Fruit fly (Drosophila melanogaster) whole organism, embryonic: ENCODE results near the gene CG46439.
A peak's percentile ranks its signal among the peaks of the same experiment; 100 is the strongest.

ENCODE experiments used
- CG10959 ChIP-seq: fragments of 200-800 bp; sonication (Bioruptor generic); IDR thresholded peaks from 2 replicates; pipeline ENCODE4 v1.3.6; 2022; ENCODE audit warnings: missing biosample characterization, missing genetic modification characterization
- CG10979 ChIP-seq: fragments of 200-800 bp; sonication (Bioruptor generic); optimal IDR thresholded peaks from 2 replicates; lab custom pipeline; 2018; ENCODE audit warnings: missing biosample characterization, mild to moderate bottlenecking, missing genetic modification characterization, moderate library complexity
- CG11247 ChIP-seq: fragments of 200-800 bp; sonication (Bioruptor generic); IDR thresholded peaks from 2 replicates; pipeline ENCODE4 v1.3.6; 2022; ENCODE audit warnings: missing biosample characterization, missing genetic modification characterization
- CG12769 ChIP-seq: fragments of 200-800 bp; sonication (Bioruptor generic); optimal IDR thresholded peaks from 2 replicates; lab custom pipeline; 2019; ENCODE audit warnings: missing biosample characterization, mild to moderate bottlenecking, missing genetic modification characterization, moderate library complexity
- CG14050 ChIP-seq: fragments of 200-800 bp; sonication (Bioruptor generic); IDR thresholded peaks from 3 replicates; pipeline ENCODE4 v1.3.6; 2022; ENCODE audit warnings: missing biosample characterization, missing genetic modification characterization
- CG15011 ChIP-seq: fragments of 200-800 bp; sonication (Bioruptor generic); optimal IDR thresholded peaks from 3 replicates; lab custom pipeline; 2018; ENCODE audit warnings: missing biosample characterization, mild to moderate bottlenecking, missing genetic modification characterization
- CG15514 ChIP-seq: fragments of 200-800 bp; sonication (Bioruptor generic); optimal IDR thresholded peaks from 3 replicates; lab custom pipeline; 2017; ENCODE audit warnings: missing biosample characterization, missing genetic modification characterization, mild to moderate bottlenecking, moderate library complexity, missing genetic modification reagents
- CG1647 ChIP-seq: fragments of 200-800 bp; sonication (Bioruptor generic); optimal IDR thresholded peaks from 3 replicates; lab custom pipeline; 2016; ENCODE audit warnings: missing biosample characterization, missing genetic modification characterization
- CG17802 ChIP-seq: fragments of 200-800 bp; sonication (Bioruptor generic); optimal IDR thresholded peaks from 2 replicates; lab custom pipeline; 2018; ENCODE audit warnings: missing biosample characterization, mild to moderate bottlenecking, missing genetic modification characterization, moderate library complexity
- CG18764 ChIP-seq: fragments of 200-800 bp; sonication (Bioruptor generic); optimal IDR thresholded peaks from 3 replicates; lab custom pipeline; 2016; ENCODE audit warnings: missing biosample characterization, missing genetic modification characterization
- CG30403 ChIP-seq: fragments of 200-800 bp; sonication (Bioruptor generic); optimal IDR thresholded peaks from 3 replicates; lab custom pipeline; 2016; ENCODE audit warnings: missing biosample characterization, missing genetic modification characterization
- CG31365 ChIP-seq: fragments of 200-800 bp; sonication (Bioruptor generic); optimal IDR thresholded peaks from 2 replicates; lab custom pipeline; 2018; ENCODE audit warnings: missing biosample characterization, mild to moderate bottlenecking, missing genetic modification characterization
- CG33213 ChIP-seq: fragments of 200-800 bp; sonication (Bioruptor generic); optimal IDR thresholded peaks from 3 replicates; lab custom pipeline; 2016; ENCODE audit warnings: missing biosample characterization, missing genetic modification characterization
- CG4617 ChIP-seq: fragments of 200-800 bp; sonication (Bioruptor generic); optimal IDR thresholded peaks from 3 replicates; lab custom pipeline; 2016; ENCODE audit warnings: missing biosample characterization, missing genetic modification characterization, borderline replicate concordance
- CG7786 ChIP-seq: fragments of 200-800 bp; sonication (Bioruptor generic); optimal IDR thresholded peaks from 2 replicates; lab custom pipeline; 2016; ENCODE audit warnings: missing biosample characterization, missing genetic modification characterization
- CG8944 ChIP-seq: fragments of 200-800 bp; sonication (Bioruptor generic); optimal IDR thresholded peaks from 3 replicates; lab custom pipeline; 2016; ENCODE audit warnings: missing biosample characterization, missing genetic modification characterization
- Camta ChIP-seq: fragments of 200-800 bp; sonication (Bioruptor generic); optimal IDR thresholded peaks from 2 replicates; lab custom pipeline; 2016; ENCODE audit warnings: missing biosample characterization, missing genetic modification characterization
- CrebB ChIP-seq: fragments of 200-800 bp; sonication (Bioruptor generic); optimal IDR thresholded peaks from 3 replicates; lab custom pipeline; 2018; ENCODE audit warnings: missing biosample characterization, mild to moderate bottlenecking, missing genetic modification characterization
- Dp ChIP-seq: fragments of 200-800 bp; sonication (Bioruptor generic); optimal IDR thresholded peaks from 2 replicates; lab custom pipeline; 2018; ENCODE audit warnings: missing biosample characterization, mild to moderate bottlenecking, missing genetic modification characterization, moderate library complexity
- Ets65A ChIP-seq: fragments of 200-800 bp; sonication (Bioruptor generic); peaks from one replicate; lab custom pipeline; 2016; ENCODE audit warnings: missing biosample characterization, missing genetic modification characterization
- HHEX ChIP-seq: fragments of 200-800 bp; sonication (Bioruptor generic); optimal IDR thresholded peaks from 3 replicates; lab custom pipeline; 2017; ENCODE audit warnings: missing biosample characterization, mild to moderate bottlenecking, missing genetic modification characterization, missing genetic modification reagents
- HmgZ ChIP-seq: fragments of 200-800 bp; sonication (Bioruptor generic); optimal IDR thresholded peaks from 2 replicates; lab custom pipeline; 2018; ENCODE audit warnings: missing biosample characterization, mild to moderate bottlenecking, missing genetic modification characterization
- Lhr ChIP-seq: fragments of 200-800 bp; sonication (Bioruptor generic); optimal IDR thresholded peaks from 3 replicates; lab custom pipeline; 2017; ENCODE audit warnings: mild to moderate bottlenecking, missing biosample characterization, missing genetic modification reagents, missing genetic modification characterization
- Lpt ChIP-seq: fragments of >200 bp; optimal IDR thresholded peaks from 2 replicates; lab custom pipeline; 2018; ENCODE audit warnings: missing biosample characterization, missing genetic modification characterization
- MESR4 ChIP-seq: fragments of 200-800 bp; sonication (Bioruptor generic); optimal IDR thresholded peaks from 2 replicates; lab custom pipeline; 2018; ENCODE audit warnings: missing biosample characterization, mild to moderate bottlenecking, missing genetic modification characterization, moderate library complexity
- Pdp1 ChIP-seq, 2 experiments: fragments of 200-800 bp; sonication (Bioruptor generic); optimal IDR thresholded peaks; 3 replicates each; lab custom pipeline; 2016; ENCODE audit warnings: missing biosample characterization in 2 of 2, missing genetic modification characterization in 2 of 2, mild to moderate bottlenecking in 1 of 2, moderate library complexity in 1 of 2
- Sox102F ChIP-seq: fragments of 200-800 bp; sonication (Bioruptor generic); optimal IDR thresholded peaks from 2 replicates; lab custom pipeline; 2018; ENCODE audit warnings: missing biosample characterization, mild to moderate bottlenecking, missing genetic modification characterization, moderate library complexity
- Xbp1 ChIP-seq: fragments of 200-800 bp; sonication (Bioruptor generic); optimal IDR thresholded peaks from 3 replicates; lab custom pipeline; 2016; ENCODE audit warnings: missing biosample characterization, mild to moderate bottlenecking, missing genetic modification characterization
- YL-1 ChIP-seq: fragments of 200-800 bp; sonication (Bioruptor generic); optimal IDR thresholded peaks from 3 replicates; lab custom pipeline; 2017; ENCODE audit warnings: missing biosample characterization, mild to moderate bottlenecking, missing genetic modification characterization
- chn ChIP-seq: fragments of 200-800 bp; sonication (Bioruptor generic); optimal IDR thresholded peaks from 2 replicates; lab custom pipeline; 2016; ENCODE audit warnings: missing biosample characterization, missing genetic modification characterization
- dmrt99B ChIP-seq: fragments of 200-800 bp; sonication (Bioruptor generic); optimal IDR thresholded peaks from 2 replicates; lab custom pipeline; 2018; ENCODE audit warnings: missing biosample characterization, mild to moderate bottlenecking, missing genetic modification characterization, moderate library complexity
- ems ChIP-seq: fragments of 200-800 bp; sonication (Bioruptor generic); optimal IDR thresholded peaks from 3 replicates; lab custom pipeline; 2016; ENCODE audit warnings: missing biosample characterization, missing genetic modification characterization
- ftz-f1 ChIP-seq: fragments of 200-800 bp; sonication (Bioruptor generic); optimal IDR thresholded peaks from 2 replicates; lab custom pipeline; 2016; ENCODE audit warnings: missing biosample characterization, missing genetic modification characterization
- fu2 ChIP-seq: fragments of 200-800 bp; sonication (Bioruptor generic); optimal IDR thresholded peaks from 2 replicates; lab custom pipeline; 2016; ENCODE audit warnings: missing biosample characterization, missing genetic modification characterization
- hbn ChIP-seq: fragments of 200-800 bp; sonication (Bioruptor generic); IDR thresholded peaks from 2 replicates; pipeline ENCODE4 v1.3.6; 2022; ENCODE audit warnings: missing biosample characterization, missing genetic modification characterization; ENCODE audit not compliant: partially characterized antibody
- inv ChIP-seq: fragments of 200-800 bp; sonication (Bioruptor generic); IDR thresholded peaks from 2 replicates; pipeline ENCODE4 v1.3.6; 2022; ENCODE audit warnings: missing biosample characterization, missing genetic modification characterization; ENCODE audit not compliant: partially characterized antibody
- ken ChIP-seq: fragments of 200-800 bp; sonication (Bioruptor generic); IDR thresholded peaks from 3 replicates; pipeline ENCODE4 v1.3.6; 2022; ENCODE audit warnings: missing biosample characterization, missing genetic modification characterization
- mam ChIP-seq: fragments of 200-800 bp; sonication (Bioruptor generic); optimal IDR thresholded peaks from 3 replicates; lab custom pipeline; 2016; ENCODE audit warnings: missing biosample characterization, missing genetic modification characterization
- pzg ChIP-seq: fragments of 200-800 bp; sonication (Bioruptor generic); optimal IDR thresholded peaks from 3 replicates; lab custom pipeline; 2018; ENCODE audit warnings: missing biosample characterization, mild to moderate bottlenecking, missing genetic modification characterization, moderate library complexity
- sim ChIP-seq: fragments of 200-800 bp; sonication (Bioruptor generic); IDR thresholded peaks from 2 replicates; pipeline ENCODE4 v1.3.6; 2022; ENCODE audit warnings: missing biosample characterization, missing genetic modification characterization
- stwl ChIP-seq: fragments of 200-800 bp; sonication (Bioruptor generic); optimal IDR thresholded peaks from 3 replicates; lab custom pipeline; 2018; ENCODE audit warnings: missing biosample characterization, mild to moderate bottlenecking, missing genetic modification characterization, moderate library complexity
- vnd ChIP-seq: fragments of 200-800 bp; sonication (Bioruptor generic); IDR thresholded peaks from 3 replicates; pipeline ENCODE4 v1.3.6; 2022; ENCODE audit warnings: missing biosample characterization, missing genetic modification characterization; ENCODE audit not compliant: partially characterized antibody

The CG46439 gene

DNA sequence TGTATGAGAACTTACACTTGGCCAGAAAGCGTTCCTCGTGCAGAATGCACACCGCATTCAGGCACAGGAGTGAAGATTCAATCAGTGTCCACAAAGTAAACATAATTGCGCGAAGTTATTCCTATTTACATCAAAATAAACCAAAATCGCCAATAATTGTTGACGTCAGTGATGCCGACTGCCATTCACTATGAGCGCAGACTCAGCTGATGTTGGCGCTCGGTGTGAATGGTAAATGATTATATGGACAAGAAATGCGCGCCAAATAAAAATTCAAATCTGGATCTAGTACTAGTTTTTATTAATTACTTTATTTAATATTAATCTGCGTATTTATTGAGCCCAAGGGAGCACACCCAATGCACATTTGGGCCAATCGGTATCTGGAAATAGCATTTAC is 33.6 kb downstream of the CG46439 start, which contains the start of gene CG32069 (continued):
- TF ChIP-seq CG10979 (tag; lab: Kevin White, UChicago) (no peak), CG30403 (GFP tag; lab: Kevin White, UChicago) (no peak), CG4617 (GFP tag; lab: Kevin White, UChicago) (peak; percentile 5), sim (GFP tag; lab: Robert Waterston, UW) (no peak), inv (GFP tag; lab: Robert Waterston, UW) (no peak), Dp (peak; percentile 84), CG10959 (no peak), Lhr (GFP tag; lab: Kevin White, UChicago) (no peak), ken (GFP tag; lab: Robert Waterston, UW) (no peak), CG15514 (GFP tag; lab: Kevin White, UChicago) (peak; percentile 36), mam (GFP tag; lab: Kevin White, UChicago) (no peak), CG12769 (tag; lab: Kevin White, UChicago) (no peak), HHEX (no peak), dmrt99B (tag; lab: Kevin White, UChicago) (no peak), CG17802 (tag; lab: Kevin White, UChicago) (no peak), Camta (GFP tag; lab: Kevin White, UChicago) (no peak), Lpt (GFP tag; lab: Kevin White, UChicago) (no peak), chn (GFP tag; lab: Kevin White, UChicago) (no peak), CG11247 (GFP tag; lab: Robert Waterston, UW) (no peak), CG8944 (GFP tag; lab: Kevin White, UChicago) (no peak), Pdp1 (GFP tag; optimal IDR thresholded peaks at IDR 0.05; lab: Kevin White, UChicago) (peak in 1 of 2 experiments; percentile 75), CrebB (tag; lab: Kevin White, UChicago) (no peak), HmgZ (tag; lab: Kevin White, UChicago) (peak; percentile 0), Xbp1 (GFP tag; lab: Kevin White, UChicago) (peak; percentile 16), Sox102F (GFP tag; lab: Kevin White, UChicago) (no peak), CG14050 (GFP tag; lab: Robert Waterston, UW) (no peak), ftz-f1 (GFP tag; lab: Kevin White, UChicago) (no peak), fu2 (no peak), Ets65A (GFP tag; lab: Kevin White, UChicago) (no peak), stwl (tag; lab: Kevin White, UChicago) (peak; percentile 7), CG31365 (tag; lab: Kevin White, UChicago) (no peak), pzg (GFP tag; lab: Kevin White, UChicago) (peak; percentile 53), CG1647 (GFP tag; lab: Kevin White, UChicago) (no peak), MESR4 (GFP tag; lab: Kevin White, UChicago) (peak; percentile 54), CG7786 (GFP tag; lab: Kevin White, UChicago) (no peak), ems (GFP tag; lab: Kevin White, UChicago) (no peak), CG33213 (GFP tag; lab: Kevin White, UChicago) (no peak), YL-1 (GFP tag; lab: Kevin White, UChicago) (peak; percentile 11), CG18764 (GFP tag; lab: Kevin White, UChicago) (no peak), hbn (GFP tag; lab: Robert Waterston, UW) (0 out of 2 replicates have a peak, but pooled peaks have one; percentile 20), CG15011 (GFP tag; lab: Kevin White, UChicago) (no peak), vnd (GFP tag; lab: Robert Waterston, UW) (no peak)
- TF ChIP-seq, all 482 proteins: peak for 16
